Worm (Caenorhabditis elegans) whole organism, mixed stage, embryonic: Measurements from ENCODE around the gene srbc-66.

Source experiments
- M03D4.4 ChIP-seq: sonication (generic microtip); optimal IDR thresholded peaks from 2 replicates; lab custom pipeline; 2017; ENCODE audit warnings: mild to moderate bottlenecking, missing genetic modification characterization, missing compliant biosample characterization
- bed-3 ChIP-seq: fragments of 200-800 bp; sonication (Bioruptor generic); optimal IDR thresholded peaks from 3 replicates; lab custom pipeline; 2018; ENCODE audit warnings: mild to moderate bottlenecking, missing genetic modification characterization, moderate library complexity, missing compliant biosample characterization
- blmp-1 ChIP-seq: fragments of 150-350 bp; optimal IDR thresholded peaks from 2 replicates; lab custom pipeline; 2014; ENCODE audit warnings: missing biosample characterization, missing genetic modification characterization
- ceh-39 ChIP-seq: fragments of 150-350 bp; optimal IDR thresholded peaks from 2 replicates; lab custom pipeline; 2014; ENCODE audit warnings: missing biosample characterization, missing genetic modification characterization
- ceh-43 ChIP-seq: fragments of 200-800 bp; sonication (Bioruptor generic); optimal IDR thresholded peaks from 2 replicates; lab custom pipeline; 2018; ENCODE audit warnings: mild to moderate bottlenecking, missing genetic modification characterization, moderate library complexity, missing compliant biosample characterization
- ceh-83 ChIP-seq: fragments of 200-800 bp; sonication (Bioruptor generic); optimal IDR thresholded peaks from 2 replicates; lab custom pipeline; 2018; ENCODE audit warnings: mild to moderate bottlenecking, missing genetic modification characterization, missing compliant biosample characterization
- ces-1 ChIP-seq: fragments of 150-350 bp; optimal IDR thresholded peaks from 2 replicates; lab custom pipeline; 2014; ENCODE audit warnings: missing biosample characterization, missing genetic modification reagents, missing genetic modification characterization
- cnd-1 ChIP-seq: fragments of 200-800 bp; sonication (Bioruptor generic); optimal IDR thresholded peaks from 2 replicates; lab custom pipeline; 2018; ENCODE audit warnings: mild to moderate bottlenecking, missing genetic modification characterization, missing compliant biosample characterization
- drap-1 ChIP-seq: fragments of 200-800 bp; sonication (Bioruptor generic); optimal IDR thresholded peaks from 3 replicates; lab custom pipeline; 2018; ENCODE audit warnings: mild to moderate bottlenecking, missing genetic modification characterization, missing compliant biosample characterization
- elt-1 ChIP-seq: sonication (generic microtip); optimal IDR thresholded peaks from 2 replicates; lab custom pipeline; 2017; ENCODE audit warnings: missing genetic modification characterization, mild to moderate bottlenecking, missing compliant biosample characterization, antibody characterized with exemption, moderate library complexity, borderline replicate concordance; ENCODE audit not compliant: insufficient read depth
- elt-3 ChIP-seq: fragments of 150-350 bp; optimal IDR thresholded peaks from 2 replicates; lab custom pipeline; 2014; ENCODE audit warnings: missing biosample characterization, missing genetic modification characterization
- ham-2 ChIP-seq: fragments of 200-800 bp; sonication (Bioruptor generic); optimal IDR thresholded peaks from 2 replicates; lab custom pipeline; 2018; ENCODE audit warnings: mild to moderate bottlenecking, missing genetic modification characterization, missing compliant biosample characterization
- hlh-1 ChIP-seq: fragments of 150-350 bp; optimal IDR thresholded peaks from 2 replicates; lab custom pipeline; 2014; ENCODE audit warnings: missing biosample characterization, missing genetic modification reagents, missing genetic modification characterization
- lin-13 ChIP-seq: fragments of 150-350 bp; optimal IDR thresholded peaks from 2 replicates; lab custom pipeline; 2014; ENCODE audit warnings: missing biosample characterization, missing genetic modification characterization
- lin-32 ChIP-seq: fragments of 200-800 bp; sonication (Bioruptor generic); optimal IDR thresholded peaks from 2 replicates; lab custom pipeline; 2018; ENCODE audit warnings: mild to moderate bottlenecking, missing genetic modification characterization, missing compliant biosample characterization
- lsy-2 ChIP-seq: fragments of 150-350 bp; optimal IDR thresholded peaks from 2 replicates; lab custom pipeline; 2014; ENCODE audit warnings: missing biosample characterization, missing genetic modification characterization
- mab-5 ChIP-seq: fragments of 150-350 bp; optimal IDR thresholded peaks from 2 replicates; lab custom pipeline; 2014; ENCODE audit warnings: missing biosample characterization, missing genetic modification characterization
- mep-1 ChIP-seq: fragments of 150-350 bp; optimal IDR thresholded peaks from 2 replicates; lab custom pipeline; 2017; ENCODE audit warnings: missing biosample characterization, missing genetic modification reagents, missing genetic modification characterization, inconsistent platforms
- mls-2 ChIP-seq: sonication (generic microtip); optimal IDR thresholded peaks from 2 replicates; lab custom pipeline; 2016; ENCODE audit warnings: mild to moderate bottlenecking, missing genetic modification characterization, moderate library complexity, missing compliant biosample characterization
- nhr-12 ChIP-seq: fragments of 150-350 bp; optimal IDR thresholded peaks from 2 replicates; lab custom pipeline; 2014; ENCODE audit warnings: missing biosample characterization, missing genetic modification characterization
- nhr-2 ChIP-seq: fragments of 150-350 bp; optimal IDR thresholded peaks from 2 replicates; lab custom pipeline; 2014; ENCODE audit warnings: missing biosample characterization, missing genetic modification characterization
- nhr-237 ChIP-seq: fragments of 150-350 bp; optimal IDR thresholded peaks from 2 replicates; lab custom pipeline; 2014; ENCODE audit warnings: missing biosample characterization, missing genetic modification characterization
- nhr-28 ChIP-seq: fragments of 150-350 bp; optimal IDR thresholded peaks from 2 replicates; lab custom pipeline; 2014; ENCODE audit warnings: missing biosample characterization, missing genetic modification characterization
- sem-2 ChIP-seq: fragments of 200-800 bp; sonication (Bioruptor generic); optimal IDR thresholded peaks from 2 replicates; lab custom pipeline; 2018; ENCODE audit warnings: mild to moderate bottlenecking, missing genetic modification characterization, missing compliant biosample characterization
- snpc-4 ChIP-seq: fragments of 150-350 bp; optimal IDR thresholded peaks from 2 replicates; lab custom pipeline; 2014; ENCODE audit warnings: missing biosample characterization, missing genetic modification characterization
- sptf-1 ChIP-seq: sonication (generic microtip); optimal IDR thresholded peaks from 2 replicates; lab custom pipeline; 2017; ENCODE audit warnings: mild to moderate bottlenecking, missing genetic modification characterization, moderate library complexity, missing compliant biosample characterization
- unc-120 ChIP-seq: sonication (generic microtip); optimal IDR thresholded peaks from 2 replicates; lab custom pipeline; 2017; ENCODE audit warnings: missing genetic modification characterization, missing compliant biosample characterization; ENCODE audit not compliant: poor library complexity, severe bottlenecking
- zip-8 ChIP-seq: fragments of 150-350 bp; optimal IDR thresholded peaks from 2 replicates; lab custom pipeline; 2014; ENCODE audit warnings: missing biosample characterization, missing genetic modification characterization
- ztf-11 ChIP-seq: fragments of 150-350 bp; optimal IDR thresholded peaks from 2 replicates; lab custom pipeline; 2014; ENCODE audit warnings: missing biosample characterization, missing genetic modification characterization

srbc-66 gene

DNA sequence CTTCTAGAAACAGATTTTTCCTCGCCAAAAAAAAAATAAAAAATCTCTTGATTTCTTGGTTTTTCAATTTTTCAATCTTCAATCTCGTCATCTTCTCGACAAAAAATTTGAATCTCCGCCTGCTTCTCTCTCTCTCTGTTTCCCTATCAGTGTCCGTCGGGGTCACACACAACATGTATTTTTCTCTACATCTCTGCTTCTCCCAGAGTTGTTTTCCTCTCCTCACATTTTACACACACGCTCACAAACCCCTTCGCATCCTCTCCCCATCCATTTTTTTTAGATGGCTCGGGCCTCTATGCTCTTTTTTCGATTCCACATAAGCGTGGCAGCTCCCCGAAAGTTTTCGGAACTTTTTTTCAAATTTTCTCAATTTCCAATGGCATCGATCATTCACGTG, 49.3 kb downstream of the srbc-66 start:
- TF ChIP-seq hlh-1 (tag; lab: Kevin White, UChicago) = peak; percentile 67
- TF ChIP-seq lsy-2 (tag; lab: Kevin White, UChicago) = peak; percentile 6
- no peak for TF ChIP-seq sptf-1 (tag; lab: Kevin White, UChicago)
- no peak for TF ChIP-seq lin-32 (GFP tag; lab: Kevin White, UChicago)
- TF ChIP-seq ceh-43 = no peak

DNA sequence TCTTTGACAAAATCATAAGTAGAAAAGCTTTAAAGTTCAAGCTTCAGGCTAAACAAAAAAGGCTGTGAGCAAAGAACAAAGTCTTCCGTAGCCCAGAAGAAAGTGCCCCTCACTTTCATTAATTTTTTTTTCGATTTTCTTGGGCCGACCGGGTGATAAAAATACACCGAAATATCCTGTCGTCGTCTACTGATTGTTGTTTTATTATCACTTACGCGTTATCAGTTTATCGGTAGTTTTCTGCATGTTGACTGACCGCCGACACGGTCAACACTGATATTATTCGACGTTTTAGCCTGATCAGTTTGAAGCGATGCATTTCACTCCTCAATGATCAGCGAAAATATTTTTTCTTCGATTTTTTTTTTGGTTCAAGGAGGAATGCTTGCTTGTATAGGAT, 49.9 kb downstream of the srbc-66 start:
- TF ChIP-seq ztf-11 (tag; lab: Kevin White, UChicago) = no peak
- no peak for TF ChIP-seq drap-1
- no peak for TF ChIP-seq M03D4.4 (tag; lab: Kevin White, UChicago)
- TF ChIP-seq cnd-1 (tag; lab: Kevin White, UChicago) = no peak
- no peak for TF ChIP-seq mep-1 (tag; lab: Kevin White, UChicago)
- no peak for TF ChIP-seq hlh-1 (tag; lab: Kevin White, UChicago)
- TF ChIP-seq lsy-2 (tag; lab: Kevin White, UChicago) = no peak
- TF ChIP-seq elt-3 (tag; lab: Kevin White, UChicago) = no peak
- no peak for TF ChIP-seq ham-2 (GFP tag; lab: Kevin White, UChicago)
- no peak for TF ChIP-seq lin-13 (tag; lab: Kevin White, UChicago)

DNA sequence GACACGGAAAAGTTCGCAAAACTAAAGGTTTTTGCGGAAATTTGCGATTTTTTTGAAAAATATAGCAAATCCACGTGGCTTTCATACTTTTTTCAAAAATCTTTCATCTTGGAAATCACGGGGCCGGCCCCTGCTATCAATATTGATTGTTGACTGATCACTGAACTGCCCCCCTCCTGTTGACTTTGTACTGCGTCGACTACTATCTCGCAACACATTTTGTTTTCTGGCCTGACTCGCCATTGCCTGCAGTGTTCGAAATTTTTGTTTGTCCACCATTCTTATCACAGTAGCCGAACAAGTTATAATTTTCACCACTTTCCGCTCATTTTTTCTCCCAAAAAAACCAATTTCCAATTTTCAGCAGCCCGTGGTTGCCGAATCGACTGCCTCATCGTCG, 50.5 kb downstream of the srbc-66 start:
- no peak for TF ChIP-seq ztf-11 (tag; lab: Kevin White, UChicago)
- no peak for TF ChIP-seq sem-2 (GFP tag; lab: Kevin White, UChicago)
- no peak for TF ChIP-seq bed-3 (GFP tag; lab: Kevin White, UChicago)
- TF ChIP-seq lsy-2 (tag; lab: Kevin White, UChicago) = no peak
- TF ChIP-seq nhr-12 (tag; lab: Kevin White, UChicago) = no peak
- TF ChIP-seq lin-13 (tag; lab: Kevin White, UChicago) = no peak
- TF ChIP-seq unc-120 (tag; lab: Kevin White, UChicago) = no peak
- TF ChIP-seq snpc-4 (tag; lab: Kevin White, UChicago) = no peak
- no peak for TF ChIP-seq nhr-237 (tag; lab: Kevin White, UChicago)
- TF ChIP-seq cnd-1 (tag; lab: Kevin White, UChicago) = no peak
- no peak for TF ChIP-seq mab-5 (tag; lab: Kevin White, UChicago)
- TF ChIP-seq ceh-83 (GFP tag; lab: Kevin White, UChicago) = no peak
- no peak for TF ChIP-seq nhr-2 (tag; lab: Kevin White, UChicago)
- TF ChIP-seq nhr-28 (tag; lab: Kevin White, UChicago) = no peak
- no peak for TF ChIP-seq zip-8
- TF ChIP-seq blmp-1 = no peak
- TF ChIP-seq mls-2 (tag; lab: Kevin White, UChicago) = no peak
- no peak for TF ChIP-seq ceh-39 (tag; lab: Kevin White, UChicago)
- TF ChIP-seq M03D4.4 (tag; lab: Kevin White, UChicago) = no peak

DNA sequence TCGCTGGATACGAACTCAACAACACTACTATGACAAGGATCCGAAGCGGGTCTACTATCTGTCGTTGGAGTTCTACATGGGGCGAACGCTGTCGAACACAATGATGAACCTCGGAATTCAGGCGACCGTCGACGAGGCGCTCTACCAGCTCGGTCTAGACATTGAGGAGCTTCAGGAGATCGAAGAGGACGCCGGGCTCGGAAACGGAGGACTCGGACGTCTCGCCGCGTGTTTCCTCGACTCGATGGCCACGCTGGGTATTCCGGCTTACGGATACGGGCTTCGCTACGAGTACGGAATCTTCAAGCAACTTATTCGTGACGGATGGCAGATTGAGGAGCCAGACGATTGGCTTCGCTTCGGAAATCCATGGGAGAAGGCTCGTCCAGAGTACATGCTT, 51.1 kb downstream of the srbc-66 start:
- TF ChIP-seq lin-32 (GFP tag; lab: Kevin White, UChicago) = no peak
- TF ChIP-seq elt-1 (tag; lab: Kevin White, UChicago) = no peak
- TF ChIP-seq zip-8 = no peak
- no peak for TF ChIP-seq ztf-11 (tag; lab: Kevin White, UChicago)
- TF ChIP-seq sem-2 (GFP tag; lab: Kevin White, UChicago) = no peak
- no peak for TF ChIP-seq ces-1 (GFP tag; lab: Kevin White, UChicago)
- TF ChIP-seq ceh-83 (GFP tag; lab: Kevin White, UChicago) = no peak
- TF ChIP-seq cnd-1 (tag; lab: Kevin White, UChicago) = no peak
- no peak for TF ChIP-seq ham-2 (GFP tag; lab: Kevin White, UChicago)
